Worm (Caenorhabditis elegans) whole organism, L4 larva: ENCODE data around the gene F09B12.3.
A peak's percentile ranks its signal among the peaks of the same experiment; 100 is the strongest.

Source experiments
- F26F4.8 ChIP-seq: fragments of 200-800 bp; sonication (Bioruptor generic); conservative IDR thresholded peaks from 2 replicates; pipeline ENCODE4 v1.3.6; 2022; ENCODE audit warnings: missing genetic modification characterization, missing compliant biosample characterization
- F44E2.7 ChIP-seq: fragments of 200-800 bp; sonication (Bioruptor generic); IDR thresholded peaks from 2 replicates; pipeline ENCODE4 v2.1.2; 2022; ENCODE audit warnings: missing genetic modification characterization, missing compliant biosample characterization
- F49E8.2 ChIP-seq: sonication (generic microtip); optimal IDR thresholded peaks from 2 replicates; lab custom pipeline; 2016; ENCODE audit warnings: missing compliant biosample characterization, mild to moderate bottlenecking, missing genetic modification characterization, borderline replicate concordance
- R02D3.7 ChIP-seq: fragments of 150-350 bp; sonication (generic microtip); optimal IDR thresholded peaks from 3 replicates; lab custom pipeline; 2014; ENCODE audit warnings: missing biosample characterization, missing genetic modification characterization
- T20F7.1 ChIP-seq: fragments of 200-800 bp; sonication (Bioruptor generic); optimal IDR thresholded peaks from 2 replicates; lab custom pipeline; 2018; ENCODE audit warnings: mild to moderate bottlenecking, missing genetic modification characterization, missing compliant biosample characterization
- Y75B8A.6 ChIP-seq: fragments of 200-800 bp; sonication (Bioruptor generic); IDR thresholded peaks from 2 replicates; pipeline ENCODE4 v1.3.6; 2022; ENCODE audit warnings: missing genetic modification reagents, missing genetic modification characterization, missing compliant biosample characterization
- ZK337.2 ChIP-seq: fragments of 200-800 bp; sonication (Bioruptor generic); IDR thresholded peaks from 2 replicates; pipeline ENCODE4 v1.3.6; 2022; ENCODE audit warnings: missing genetic modification reagents, missing genetic modification characterization, missing compliant biosample characterization
- ZK546.5 ChIP-seq, 2 experiments: sonication (generic microtip); optimal IDR thresholded peaks; 2 replicates each; lab custom pipeline; 2017; ENCODE audit warnings: missing biosample characterization in 2 of 2, missing genetic modification characterization in 2 of 2
- aha-1 ChIP-seq: fragments of 150-350 bp; peaks from one replicate; lab custom pipeline; 2014; ENCODE audit warnings: missing biosample characterization, missing genetic modification characterization
- ceh-82 ChIP-seq: sonication (generic microtip); optimal IDR thresholded peaks from 2 replicates; lab custom pipeline; 2017; ENCODE audit warnings: missing biosample characterization, missing genetic modification characterization
- daf-16 ChIP-seq, 3 experiments: sonication (generic microtip); optimal IDR thresholded peaks; 2 replicates each; lab custom pipeline; 2016 to 2017; ENCODE audit warnings: missing genetic modification characterization in 3 of 3, missing genetic modification reagents in 3 of 3, mild to moderate bottlenecking in 2 of 3, missing compliant biosample characterization in 2 of 3, missing biosample characterization in 1 of 3, moderate library complexity in 1 of 3
- daf-8 ChIP-seq: fragments of 200-800 bp; sonication (Bioruptor generic); IDR thresholded peaks from 2 replicates; pipeline ENCODE4 v1.3.6; 2022; ENCODE audit warnings: missing genetic modification characterization, missing compliant biosample characterization
- dmd-6 ChIP-seq: fragments of 200-800 bp; sonication (Bioruptor generic); IDR thresholded peaks from 2 replicates; pipeline ENCODE4 v1.3.6; 2022; ENCODE audit warnings: missing genetic modification reagents, missing genetic modification characterization, missing compliant biosample characterization
- dmd-8 ChIP-seq: fragments of 200-800 bp; sonication (Bioruptor generic); IDR thresholded peaks from 2 replicates; pipeline ENCODE4 v1.3.6; 2022; ENCODE audit warnings: missing genetic modification characterization, missing compliant biosample characterization
- dve-1 ChIP-seq: sonication (generic microtip); optimal IDR thresholded peaks from 2 replicates; lab custom pipeline; 2017; ENCODE audit warnings: antibody characterized with exemption, mild to moderate bottlenecking, missing genetic modification characterization, missing compliant biosample characterization; ENCODE audit not compliant: insufficient read depth
- egl-27 ChIP-seq: sonication (generic microtip); optimal IDR thresholded peaks from 3 replicates; lab custom pipeline; 2017; ENCODE audit warnings: missing biosample characterization, missing genetic modification reagents, missing genetic modification characterization
- hif-1 ChIP-seq, 2 experiments: sonication (generic microtip); optimal IDR thresholded peaks; 2 replicates each; lab custom pipeline; 2016 to 2017; ENCODE audit warnings: missing compliant biosample characterization in 2 of 2, missing genetic modification characterization in 2 of 2, missing genetic modification reagents in 2 of 2, missing genotype in 2 of 2, mild to moderate bottlenecking in 1 of 2
- hlh-11 ChIP-seq: fragments of 200-800 bp; sonication (Bioruptor generic); optimal IDR thresholded peaks from 2 replicates; lab custom pipeline; 2018; ENCODE audit warnings: mild to moderate bottlenecking, missing genetic modification characterization, missing compliant biosample characterization
- hlh-30 ChIP-seq: sonication (generic microtip); optimal IDR thresholded peaks from 2 replicates; lab custom pipeline; 2017; ENCODE audit warnings: antibody characterized with exemption, mild to moderate bottlenecking, missing genetic modification characterization, missing compliant biosample characterization; ENCODE audit not compliant: insufficient read depth
- lim-7 ChIP-seq: fragments of 200-800 bp; sonication (Bioruptor generic); IDR thresholded peaks from 2 replicates; pipeline ENCODE4 v1.3.6; 2022; ENCODE audit warnings: missing genetic modification characterization, missing compliant biosample characterization
- lsy-2 ChIP-seq, 2 experiments: fragments of 150-350 bp in 1 of 2; sonication (generic microtip) in 1 of 2; optimal IDR thresholded peaks; 2 replicates each; lab custom pipeline; 2014 to 2017; ENCODE audit warnings: missing biosample characterization in 2 of 2, missing genetic modification characterization in 2 of 2
- mdl-1 ChIP-seq, 2 experiments: fragments of 150-350 bp in 1 of 2; sonication (generic microtip) in 1 of 2; optimal IDR thresholded peaks; 2 replicates each; lab custom pipeline; 2014 to 2017; ENCODE audit warnings: missing biosample characterization in 2 of 2, missing genetic modification characterization in 2 of 2
- mdt-29 ChIP-seq: fragments of 200-800 bp; sonication (Bioruptor generic); IDR thresholded peaks from 2 replicates; pipeline ENCODE4 v1.3.6; 2022; ENCODE audit warnings: missing genetic modification reagents, missing genetic modification characterization, missing compliant biosample characterization
- mes-2 ChIP-seq: sonication (generic microtip); optimal IDR thresholded peaks from 2 replicates; lab custom pipeline; 2016; ENCODE audit warnings: missing genotype, mild to moderate bottlenecking, missing genetic modification characterization, missing compliant biosample characterization; ENCODE audit not compliant: poor library complexity, severe bottlenecking
- mxl-3 ChIP-seq: fragments of 200-800 bp; sonication (Bioruptor generic); optimal IDR thresholded peaks from 2 replicates; lab custom pipeline; 2018; ENCODE audit warnings: mild to moderate bottlenecking, missing genetic modification characterization, missing compliant biosample characterization
- nhr-11 ChIP-seq: fragments of 150-350 bp; optimal IDR thresholded peaks from 2 replicates; lab custom pipeline; 2014; ENCODE audit warnings: missing biosample characterization, missing genetic modification characterization
- nhr-25 ChIP-seq: sonication (generic microtip); optimal IDR thresholded peaks from 2 replicates; lab custom pipeline; 2017; ENCODE audit warnings: missing genetic modification characterization, mild to moderate bottlenecking, missing compliant biosample characterization, antibody characterized with exemption, moderate library complexity, borderline replicate concordance; ENCODE audit not compliant: insufficient read depth
- nhr-28 ChIP-seq: fragments of 150-350 bp; optimal IDR thresholded peaks from 2 replicates; lab custom pipeline; 2014; ENCODE audit warnings: missing biosample characterization, missing genetic modification characterization
- nhr-41 ChIP-seq: fragments of 200-800 bp; sonication (Bioruptor generic); IDR thresholded peaks from 2 replicates; pipeline ENCODE4 v1.3.6; 2022; ENCODE audit warnings: missing genetic modification reagents, missing genetic modification characterization, missing compliant biosample characterization
- nhr-42 ChIP-seq: fragments of 200-800 bp; sonication (Bioruptor generic); IDR thresholded peaks from 2 replicates; pipeline ENCODE4 v1.3.6; 2022; ENCODE audit warnings: missing genetic modification characterization, missing compliant biosample characterization
- nhr-76 ChIP-seq: fragments of 150-350 bp; optimal IDR thresholded peaks from 2 replicates; lab custom pipeline; 2014; ENCODE audit warnings: missing biosample characterization, missing genetic modification characterization
- php-3 ChIP-seq: fragments of 200-800 bp; sonication (Bioruptor generic); IDR thresholded peaks from 2 replicates; pipeline ENCODE4 v1.3.6; 2022; ENCODE audit warnings: missing genetic modification reagents, missing genetic modification characterization, missing compliant biosample characterization
- pqm-1 ChIP-seq: sonication (generic microtip); optimal IDR thresholded peaks from 2 replicates; lab custom pipeline; 2017; ENCODE audit warnings: missing biosample characterization, missing genetic modification characterization
- rbr-2 ChIP-seq: sonication (generic microtip); optimal IDR thresholded peaks from 2 replicates; lab custom pipeline; 2016; ENCODE audit warnings: missing genotype, missing genetic modification characterization, missing compliant biosample characterization
- skn-1 ChIP-seq: fragments of 150-350 bp; optimal IDR thresholded peaks from 2 replicates; lab custom pipeline; 2014; ENCODE audit warnings: missing biosample characterization, missing genetic modification characterization
- snpc-4 ChIP-seq: fragments of 150-350 bp; optimal IDR thresholded peaks from 2 replicates; lab custom pipeline; 2014; ENCODE audit warnings: missing biosample characterization, missing genetic modification characterization
- tag-97 ChIP-seq: fragments of 200-800 bp; sonication (Bioruptor generic); IDR thresholded peaks from 2 replicates; pipeline ENCODE4 v1.3.6; 2022; ENCODE audit warnings: missing genetic modification characterization, missing compliant biosample characterization
- tra-1 ChIP-seq: fragments of 200-800 bp; sonication (Bioruptor generic); IDR thresholded peaks from 2 replicates; pipeline ENCODE4 v1.3.6; 2022; ENCODE audit warnings: missing genetic modification reagents, missing genetic modification characterization, missing compliant biosample characterization
- unc-62 ChIP-seq, 3 experiments: fragments of 150-350 bp in 1 of 3; sonication (generic microtip); optimal IDR thresholded peaks in 2 of 3; peaks in 1 of 3; 1 replicate in 1 of 3; 2 replicates in 2 of 3; lab custom pipeline; 2014 to 2017; ENCODE audit warnings: missing biosample characterization in 3 of 3, missing genetic modification characterization in 3 of 3, missing genetic modification reagents in 3 of 3, missing genotype in 1 of 3
- vab-7 ChIP-seq: fragments of 200-800 bp; sonication (Bioruptor generic); IDR thresholded peaks from 2 replicates; pipeline ENCODE4 v1.3.6; 2022; ENCODE audit warnings: missing genetic modification reagents, missing genetic modification characterization, missing compliant biosample characterization
- zag-1 ChIP-seq: fragments of 150-350 bp; optimal IDR thresholded peaks from 2 replicates; lab custom pipeline; 2014; ENCODE audit warnings: missing biosample characterization, missing genetic modification characterization
- zip-11 ChIP-seq: fragments of 200-800 bp; sonication (Bioruptor generic); IDR thresholded peaks from 2 replicates; pipeline ENCODE4 v1.3.6; 2022; ENCODE audit warnings: missing genetic modification characterization, missing compliant biosample characterization
- ztf-11 ChIP-seq: fragments of 150-350 bp; optimal IDR thresholded peaks from 2 replicates; lab custom pipeline; 2014; ENCODE audit warnings: missing biosample characterization, missing genetic modification characterization

F09B12.3 gene

ce11 chrX:15087752-15088151 is 10.0 kb downstream of the F09B12.3 start:
- TF ChIP-seq hlh-11 = peak; percentile 39
- TF ChIP-seq dmd-6 = peak; percentile 38
- peak in 1 of 2 experiments; percentile 30 for TF ChIP-seq unc-62 (GFP tag; optimal IDR thresholded peaks at IDR 0.05 in 1 of 2; lab: Kevin White, UChicago)
- no peak for TF ChIP-seq unc-62 (tag; optimal IDR thresholded peaks at IDR 0.05; lab: Kevin White, UChicago)
- no peak for TF ChIP-seq F49E8.2
- TF ChIP-seq pqm-1 (tag; lab: Kevin White, UChicago) = peak; percentile 19
- no peak for TF ChIP-seq daf-16 (GFP tag; optimal IDR thresholded peaks at IDR 0.05; lab: Kevin White, UChicago)
- peak; percentile 0 for TF ChIP-seq daf-16 (tag; optimal IDR thresholded peaks at IDR 0.05; lab: Kevin White, UChicago)

ce11 chrX:15084395-15084794 is 13.4 kb downstream of the F09B12.3 start, which contains the start of gene F09B12.5:
F09B12.5 (plus strand) TSS chrX:15084695.
- no peak for TF ChIP-seq dve-1 (tag; lab: Kevin White, UChicago)
- TF ChIP-seq tag-97 (GFP tag; lab: Robert Waterston, UW) = no peak
- TF ChIP-seq dmd-8 = no peak
- TF ChIP-seq tra-1 = no peak

- TF ChIP-seq tra-1 (no peak), nhr-42 (GFP tag; lab: Robert Waterston, UW) (no peak), dmd-6 (no peak), lsy-2 (tag; optimal IDR thresholded peaks at IDR 0.05; lab: Kevin White, UChicago) (peak in 1 of 2 experiments; percentile 42), rbr-2 (tag; lab: Kevin White, UChicago) (peak; percentile 3), mes-2 (peak; percentile 56), ZK337.2 (GFP tag; lab: Robert Waterston, UW) (no peak), hif-1 (tag; optimal IDR thresholded peaks at IDR 0.05; lab: Kevin White, UChicago) (no peak), dve-1 (tag; lab: Kevin White, UChicago) (peak; percentile 37), ZK546.5 (tag; optimal IDR thresholded peaks at IDR 0.05; lab: Kevin White, UChicago) (no peak), aha-1 (peak; percentile 36), T20F7.1 (GFP tag; lab: Kevin White, UChicago) (peak; percentile 94)
These were observed 14.0 kb downstream of the F09B12.3 start, which contains the start of gene H40L08.1 for ce11 chrX:15083795-15084194. H40L08.1 (minus strand) TSS chrX:15084086.

ce11 chrX:15081486-15081885 is 16.3 kb downstream of the F09B12.3 start:
- peak; percentile 30 for TF ChIP-seq hlh-30 (tag; lab: Kevin White, UChicago)
- no peak for TF ChIP-seq daf-8
- peak; percentile 59 for TF ChIP-seq nhr-28 (tag; lab: Kevin White, UChicago)
- TF ChIP-seq vab-7 (GFP tag; lab: Robert Waterston, UW) = no peak
- TF ChIP-seq ztf-11 (tag; lab: Kevin White, UChicago) = no peak
- no peak for TF ChIP-seq R02D3.7 (tag; lab: Kevin White, UChicago)
- no peak for TF ChIP-seq lim-7
- TF ChIP-seq unc-62 (GFP tag; optimal IDR thresholded peaks at IDR 0.05 in 1 of 2; lab: Kevin White, UChicago) = no peak
- no peak for TF ChIP-seq unc-62 (tag; optimal IDR thresholded peaks at IDR 0.05; lab: Kevin White, UChicago)
- no peak for TF ChIP-seq Y75B8A.6 (GFP tag; lab: Robert Waterston, UW)
- no peak for TF ChIP-seq dve-1 (tag; lab: Kevin White, UChicago)
- no peak for TF ChIP-seq zag-1 (tag; lab: Kevin White, UChicago)
- TF ChIP-seq hlh-11 = peak; percentile 31
- no peak for TF ChIP-seq F26F4.8 (GFP tag; lab: Robert Waterston, UW)
- TF ChIP-seq snpc-4 (tag; lab: Kevin White, UChicago) = no peak
- no peak for TF ChIP-seq T20F7.1 (GFP tag; lab: Kevin White, UChicago)
- no peak for TF ChIP-seq php-3 (GFP tag; lab: Robert Waterston, UW)
- no peak for TF ChIP-seq egl-27 (tag; lab: Kevin White, UChicago)
- no peak for TF ChIP-seq zip-11
- TF ChIP-seq nhr-41 (GFP tag; lab: Robert Waterston, UW) = no peak
- TF ChIP-seq mxl-3 (GFP tag; lab: Kevin White, UChicago) = no peak
- no peak for TF ChIP-seq nhr-42 (GFP tag; lab: Robert Waterston, UW)
- no peak for TF ChIP-seq rbr-2 (tag; lab: Kevin White, UChicago)
- no peak for TF ChIP-seq nhr-76 (tag; lab: Kevin White, UChicago)
- no peak for TF ChIP-seq nhr-11 (tag; lab: Kevin White, UChicago)
- peak in 1 of 2 experiments; percentile 66 for TF ChIP-seq mdl-1 (tag; optimal IDR thresholded peaks at IDR 0.05; lab: Kevin White, UChicago)
- no peak for TF ChIP-seq mdt-29 (GFP tag; lab: Robert Waterston, UW)
- TF ChIP-seq daf-16 (GFP tag; optimal IDR thresholded peaks at IDR 0.05; lab: Kevin White, UChicago) = no peak
- no peak for TF ChIP-seq daf-16 (tag; optimal IDR thresholded peaks at IDR 0.05; lab: Kevin White, UChicago)
- no peak for TF ChIP-seq nhr-25 (tag; lab: Kevin White, UChicago)
- no peak for TF ChIP-seq pqm-1 (tag; lab: Kevin White, UChicago)
- no peak for TF ChIP-seq skn-1
- no peak for TF ChIP-seq F44E2.7
- no peak for TF ChIP-seq ceh-82 (tag; lab: Kevin White, UChicago)
